Worm (Caenorhabditis elegans) whole organism, young adult: ENCODE results near the gene C01G10.9.

ENCODE experiments used
- ceh-79 ChIP-seq: sonication (generic microtip); optimal IDR thresholded peaks from 2 replicates; lab custom pipeline; 2017; ENCODE audit warnings: mild to moderate bottlenecking, missing genetic modification characterization, missing compliant biosample characterization
- nfyb-1 ChIP-seq: fragments of 200-800 bp; sonication (Bioruptor generic); IDR thresholded peaks from 2 replicates; pipeline ENCODE4 v1.3.6; 2022; ENCODE audit warnings: missing genetic modification reagents, missing genetic modification characterization, missing compliant biosample characterization
- snpc-4 ChIP-seq, 5 experiments: fragments of 150-350 bp in 1 of 5; sonication (generic microtip) in 4 of 5; optimal IDR thresholded peaks; 2 replicates each; lab custom pipeline; 2014 to 2018; ENCODE audit warnings: missing genetic modification characterization in 5 of 5, missing biosample characterization in 3 of 5, antibody characterized with exemption in 2 of 5, mild to moderate bottlenecking in 2 of 5, missing compliant biosample characterization in 2 of 5, missing genotype in 2 of 5, moderate library complexity in 2 of 5, missing genetic modification reagents in 1 of 5
- unc-130 ChIP-seq: sonication (generic microtip); optimal IDR thresholded peaks from 2 replicates; lab custom pipeline; 2016; ENCODE audit warnings: missing genetic modification reagents, missing genetic modification characterization, missing compliant biosample characterization

DNA sequence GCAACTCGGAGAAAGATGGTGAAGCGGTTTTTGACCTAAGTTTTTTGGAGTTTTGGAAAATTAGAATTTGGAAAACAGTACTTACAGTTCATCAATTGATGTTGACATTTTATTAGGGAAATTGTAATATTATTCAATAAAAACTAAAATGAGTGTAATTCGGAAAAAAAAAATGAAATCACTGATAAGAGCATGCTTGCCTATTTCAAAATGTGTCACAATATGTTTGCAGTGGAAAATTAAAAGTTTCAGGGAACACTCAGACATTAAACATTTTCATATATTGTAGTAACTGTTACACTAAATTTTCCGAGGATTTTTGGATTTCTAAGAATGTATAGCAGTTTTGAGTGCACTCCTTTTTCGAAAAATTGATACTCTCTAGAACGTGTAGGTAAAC is 30.0 kb upstream of the C01G10.9 start, which contains the start of the genes fbxa-82 and C25D7.5:
- TF ChIP-seq ceh-79 (tag; lab: Kevin White, UChicago) = no peak
- no peak for TF ChIP-seq snpc-4 (GFP tag; optimal IDR thresholded peaks at IDR 0.05; lab: Kevin White, UChicago)
- no peak for TF ChIP-seq snpc-4 (tag; optimal IDR thresholded peaks at IDR 0.05; lab: Kevin White, UChicago)
- no peak for TF ChIP-seq unc-130
- TF ChIP-seq nfyb-1 (GFP tag; lab: Robert Waterston, UW) = no peak
